Worm (Caenorhabditis elegans): ENCODE measurements around the gene cnt-1.

cnt-1 gene

ce11 chrII:12099889-12100288 lies 11.2 kb upstream of the cnt-1 start, which contains the start of gene Y17G7B.17:
Gene Y17G7B.17, minus strand, starts transcription at chrII:12099989.
- no peak for TF ChIP-seq mml-1 (tag; optimal IDR thresholded peaks at IDR 0.05)
- TF ChIP-seq skn-1 (tag; optimal IDR thresholded peaks at IDR 0.05): no peak
- peak; percentile 1 for TF ChIP-seq pha-4 (tag; optimal IDR thresholded peaks at IDR 0.05)
- TF ChIP-seq aly-2 (tag; optimal IDR thresholded peaks at IDR 0.05): no peak
- TF ChIP-seq elt-1 (tag; optimal IDR thresholded peaks at IDR 0.05): no peak
- TF ChIP-seq hmg-11 (tag; optimal IDR thresholded peaks at IDR 0.05): peak; percentile 18

- TF ChIP-seq ama-1 (optimal IDR thresholded peaks at IDR 0.05): no peak
- no peak for TF ChIP-seq zag-1 (tag; optimal IDR thresholded peaks at IDR 0.05)
- TF ChIP-seq ceh-28 (tag; optimal IDR thresholded peaks at IDR 0.05): no peak
- no peak for TF ChIP-seq elt-2 (tag; optimal IDR thresholded peaks at IDR 0.05)
- TF ChIP-seq eor-1 (tag; optimal IDR thresholded peaks at IDR 0.05): no peak
- TF ChIP-seq ZK546.5 (tag; optimal IDR thresholded peaks at IDR 0.05): no peak
Measured at ce11 chrII:12098716-12099115, 10.0 kb upstream of the cnt-1 start.

ce11 chrII:12095022-12095421 lies 6.4 kb upstream of the cnt-1 start:
- no peak for TF ChIP-seq pqm-1 (tag; optimal IDR thresholded peaks at IDR 0.05)
- peak; percentile 64 for TF ChIP-seq ama-1 (optimal IDR thresholded peaks at IDR 0.05)
- no peak for TF ChIP-seq fkh-10 (GFP tag; optimal IDR thresholded peaks at IDR 0.05)
- no peak for TF ChIP-seq nhr-76 (tag; optimal IDR thresholded peaks at IDR 0.05)
- no peak for TF ChIP-seq ceh-28 (tag; optimal IDR thresholded peaks at IDR 0.05)
- no peak for TF ChIP-seq hmg-11 (tag; optimal IDR thresholded peaks at IDR 0.05)
- TF ChIP-seq lin-15B (tag; optimal IDR thresholded peaks at IDR 0.05): no peak
- no peak for TF ChIP-seq daf-12 (tag; optimal IDR thresholded peaks at IDR 0.05)
- no peak for TF ChIP-seq egl-27 (tag; optimal IDR thresholded peaks at IDR 0.05)
- TF ChIP-seq elt-1 (tag; optimal IDR thresholded peaks at IDR 0.05): no peak
- no peak for TF ChIP-seq sea-2 (GFP tag; optimal IDR thresholded peaks at IDR 0.05)
- no peak for TF ChIP-seq zag-1 (tag; optimal IDR thresholded peaks at IDR 0.05)
- no peak for TF ChIP-seq elt-3 (tag; optimal IDR thresholded peaks at IDR 0.05)
- no peak for TF ChIP-seq eor-1 (tag; optimal IDR thresholded peaks at IDR 0.05)
- TF ChIP-seq nhr-237 (tag; optimal IDR thresholded peaks at IDR 0.05): no peak
- TF ChIP-seq nhr-25 (tag; optimal IDR thresholded peaks at IDR 0.05): peak; percentile 2

DNA sequence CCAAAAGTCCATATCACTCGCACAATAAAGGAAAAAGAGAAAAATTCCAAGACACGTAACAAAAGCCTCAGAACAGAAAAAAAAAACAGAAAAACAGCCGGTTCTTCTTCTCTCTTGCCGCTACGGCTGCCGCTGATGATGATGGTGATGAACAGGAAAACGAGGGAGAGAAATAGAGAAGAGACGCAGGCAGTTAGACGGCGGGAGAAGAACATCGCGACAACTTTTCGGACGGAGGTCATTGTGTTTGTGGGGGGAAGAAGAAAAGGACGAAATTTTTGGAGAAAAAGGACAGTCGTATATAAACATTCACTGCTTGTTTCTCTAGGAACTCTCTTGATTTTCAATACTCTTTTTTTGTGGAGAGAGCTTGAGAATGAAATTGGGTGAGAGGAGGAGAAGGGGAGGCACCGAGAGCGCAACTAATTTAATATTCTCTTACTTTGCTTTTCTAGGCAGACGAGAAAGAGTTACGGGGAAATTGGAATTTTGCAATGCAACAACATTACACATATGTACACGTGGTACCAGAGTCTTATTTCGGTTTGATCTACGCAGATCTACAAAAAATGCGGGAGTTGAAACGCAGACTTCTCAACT lies 1.0 kb upstream of the cnt-1 start:
- peak; percentile 27 for TF ChIP-seq skn-1 (tag; optimal IDR thresholded peaks at IDR 0.05)
- no peak for TF ChIP-seq unc-62 (GFP tag; optimal IDR thresholded peaks at IDR 0.05)
- peak; percentile 61 for TF ChIP-seq ceh-28 (tag; optimal IDR thresholded peaks at IDR 0.05)
- TF ChIP-seq elt-1 (tag; optimal IDR thresholded peaks at IDR 0.05): peak; percentile 10
- no peak for TF ChIP-seq aly-2 (tag; optimal IDR thresholded peaks at IDR 0.05)
- TF ChIP-seq nhr-12 (tag; optimal IDR thresholded peaks at IDR 0.05): no peak
- peak; percentile 18 for TF ChIP-seq R02D3.7 (tag; optimal IDR thresholded peaks at IDR 0.05)
- TF ChIP-seq lin-39 (tag; optimal IDR thresholded peaks at IDR 0.05): peak; percentile 78
- TF ChIP-seq fkh-10 (GFP tag; optimal IDR thresholded peaks at IDR 0.05): peak; percentile 30
- no peak for TF ChIP-seq nhr-28 (tag; optimal IDR thresholded peaks at IDR 0.05)
- TF ChIP-seq hmg-11 (tag; optimal IDR thresholded peaks at IDR 0.05): peak; percentile 93
- peak; percentile 25 for TF ChIP-seq ama-1 (optimal IDR thresholded peaks at IDR 0.05)
- no peak for TF ChIP-seq eor-1 (tag; optimal IDR thresholded peaks at IDR 0.05)
- TF ChIP-seq ztf-4 (tag; optimal IDR thresholded peaks at IDR 0.05): peak; percentile 43
- no peak for TF ChIP-seq unc-39 (tag; optimal IDR thresholded peaks at IDR 0.05)
- peak; percentile 10 for TF ChIP-seq pqm-1 (tag; optimal IDR thresholded peaks at IDR 0.05)
- TF ChIP-seq lin-15B (tag; optimal IDR thresholded peaks at IDR 0.05): peak; percentile 33
- TF ChIP-seq elt-3 (tag; optimal IDR thresholded peaks at IDR 0.05): no peak
- peak; percentile 75 for TF ChIP-seq nfya-1 (tag; optimal IDR thresholded peaks at IDR 0.05; ENCODE audit: insufficient read depth)
- no peak for TF ChIP-seq nhr-76 (tag; optimal IDR thresholded peaks at IDR 0.05)
- peak; percentile 65 for TF ChIP-seq pha-4 (tag; optimal IDR thresholded peaks at IDR 0.05)
- peak; percentile 48 for TF ChIP-seq egl-27 (tag; optimal IDR thresholded peaks at IDR 0.05)
- no peak for TF ChIP-seq nhr-77 (tag; optimal IDR thresholded peaks at IDR 0.05)
- TF ChIP-seq jun-1 (tag; optimal IDR thresholded peaks at IDR 0.05): peak; percentile 34
- no peak for TF ChIP-seq mdl-1 (tag; optimal IDR thresholded peaks at IDR 0.05)
- no peak for TF ChIP-seq nhr-43 (tag; optimal IDR thresholded peaks at IDR 0.05; ENCODE audit: poor library complexity, severe bottlenecking)
- peak; percentile 81 for TF ChIP-seq nhr-25 (tag; optimal IDR thresholded peaks at IDR 0.05)
- peak; percentile 55 for TF ChIP-seq nhr-23 (tag; optimal IDR thresholded peaks at IDR 0.05)

All from whole organism, L3 larva.